Fruit fly (Drosophila melanogaster): Measurements from ENCODE around the gene TotF.

DNA sequence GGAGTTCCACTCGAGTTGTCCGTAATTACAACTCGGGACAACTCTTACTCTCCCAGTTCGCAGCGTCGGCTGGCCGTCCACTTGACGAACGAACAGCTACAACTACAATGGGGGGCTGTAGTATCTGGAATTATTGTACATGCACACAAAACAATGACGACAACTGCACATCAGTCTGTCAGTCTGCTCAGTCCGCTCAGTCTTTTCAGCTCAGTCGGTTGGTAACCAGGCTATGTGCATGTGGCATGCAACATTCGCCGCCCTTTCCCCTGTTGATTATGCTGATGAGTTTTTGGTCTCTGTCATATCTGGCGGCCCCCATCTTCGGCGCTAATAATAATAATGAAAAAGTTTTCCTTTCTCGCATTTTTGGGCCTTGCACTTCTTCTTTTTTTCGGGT, 27.9 kb upstream of the TotF start:
- TF ChIP-seq net (GFP tag; optimal IDR thresholded peaks at IDR 0.05), result no peak
- no peak for TF ChIP-seq Hr39 (GFP tag; optimal IDR thresholded peaks at IDR 0.05)
- no peak for TF ChIP-seq CG3919 (GFP tag; optimal IDR thresholded peaks at IDR 0.05)
- TF ChIP-seq pdm3 (GFP tag; optimal IDR thresholded peaks at IDR 0.05), result no peak

Measured in whole organism, prepupa.